Fruit fly (Drosophila melanogaster): ENCODE data around the gene ple.

ple gene

DNA sequence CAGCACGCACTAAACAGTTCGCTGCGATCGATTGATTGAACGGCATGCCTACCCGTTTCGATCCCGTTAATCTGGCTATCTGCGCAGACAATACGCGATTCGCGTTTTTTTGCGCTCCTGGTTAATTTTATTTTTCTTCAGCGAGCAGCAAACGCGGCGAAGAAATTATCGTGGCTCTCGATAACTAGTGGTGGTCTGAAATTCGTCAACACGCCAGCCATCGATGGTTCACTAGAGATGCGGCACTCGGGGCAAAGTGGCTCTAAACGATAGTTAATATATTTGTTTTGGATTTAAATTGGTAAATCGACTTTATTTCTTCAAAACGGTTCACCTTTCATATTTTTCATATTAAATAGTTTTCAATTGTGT is 23.6 kb upstream of the ple start, which contains the start of gene dikar:
Gene dikar (minus strand): TSS at position 191 of the 372 bp plus-strand sequence.
- TF ChIP-seq CG1620 (GFP tag; optimal IDR thresholded peaks at IDR 0.05) = peak; percentile 70
- TF ChIP-seq CG14711 (tag; optimal IDR thresholded peaks at IDR 0.05) = peak; percentile 11
- TF ChIP-seq CG5204 (GFP tag; optimal IDR thresholded peaks at IDR 0.05) = peak; percentile 75
- no peak for TF ChIP-seq CG33017 (tag; optimal IDR thresholded peaks at IDR 0.05)
- TF ChIP-seq cic (GFP tag; optimal IDR thresholded peaks at IDR 0.05) = no peak
- TF ChIP-seq bab1 (GFP tag; optimal IDR thresholded peaks at IDR 0.05) = peak; percentile 52
- TF ChIP-seq toe (GFP tag; optimal IDR thresholded peaks at IDR 0.05) = peak; percentile 67
- peak; percentile 42 for TF ChIP-seq CG7101 (tag; optimal IDR thresholded peaks at IDR 0.05)
- peak; percentile 58 for TF ChIP-seq Hr96 (GFP tag; optimal IDR thresholded peaks at IDR 0.05)
- TF ChIP-seq CG11617 (GFP tag; optimal IDR thresholded peaks at IDR 0.05) = no peak
- no peak for TF ChIP-seq Crg-1 (GFP tag; optimal IDR thresholded peaks at IDR 0.05)
- TF ChIP-seq kay (GFP tag; ENCODE audit: borderline replicate concordance) = no peak
- peak; percentile 27 for TF ChIP-seq CG7045 (GFP tag; optimal IDR thresholded peaks at IDR 0.05)
- peak; percentile 14 for TF ChIP-seq ovo (GFP tag; optimal IDR thresholded peaks at IDR 0.05)

DNA sequence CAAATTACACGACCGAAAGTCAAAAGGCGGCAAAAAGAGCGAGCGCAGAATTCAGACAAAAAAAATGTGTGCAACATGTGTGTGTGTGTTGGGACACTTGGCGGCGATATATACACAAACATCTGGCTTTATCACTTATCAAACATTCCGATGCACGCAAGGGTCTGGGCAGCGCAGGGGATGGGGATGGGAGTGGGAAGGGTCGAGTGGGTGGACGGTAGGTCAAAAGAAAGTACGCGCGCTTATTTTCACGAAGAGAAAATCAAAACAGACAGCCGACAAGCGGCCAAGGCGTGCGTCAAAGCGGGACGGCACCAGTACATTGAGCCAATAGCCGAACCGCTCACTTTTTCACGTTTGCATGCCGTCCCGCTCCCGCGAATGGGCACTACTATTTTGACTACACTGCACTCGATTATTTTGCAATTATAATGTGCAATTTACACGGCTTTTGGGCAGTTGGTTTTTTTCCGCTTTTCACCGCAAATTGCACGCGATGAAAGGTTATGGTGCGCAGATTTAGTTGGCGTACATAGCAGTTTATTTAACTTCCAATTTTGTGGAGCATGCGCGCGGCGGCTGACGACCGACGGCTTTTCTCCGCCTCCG is 22.9 kb upstream of the ple start:
- TF ChIP-seq CG7045 (GFP tag; optimal IDR thresholded peaks at IDR 0.05) (peak; percentile 11), toe (GFP tag; optimal IDR thresholded peaks at IDR 0.05) (peak; percentile 35), Mnt (GFP tag; optimal IDR thresholded peaks at IDR 0.05) (peak; percentile 94), bab1 (GFP tag; optimal IDR thresholded peaks at IDR 0.05) (no peak), cnc (optimal IDR thresholded peaks at IDR 0.05) (no peak), cic (GFP tag; optimal IDR thresholded peaks at IDR 0.05) (peak; percentile 92), Clk (GFP tag; optimal IDR thresholded peaks at IDR 0.05) (peak; percentile 42), ovo (GFP tag; optimal IDR thresholded peaks at IDR 0.05) (peak; percentile 5), Hr96 (GFP tag; optimal IDR thresholded peaks at IDR 0.05) (no peak), kay (GFP tag; ENCODE audit: borderline replicate concordance) (no peak), CG33017 (tag; optimal IDR thresholded peaks at IDR 0.05) (peak; percentile 8), tj (GFP tag; optimal IDR thresholded peaks at IDR 0.05) (peak; percentile 40), CG11617 (GFP tag; optimal IDR thresholded peaks at IDR 0.05) (no peak), Crg-1 (GFP tag; optimal IDR thresholded peaks at IDR 0.05) (no peak), pad (GFP tag; optimal IDR thresholded peaks at IDR 0.05) (peak; percentile 88), CG14711 (tag; optimal IDR thresholded peaks at IDR 0.05) (no peak), CG5204 (GFP tag; optimal IDR thresholded peaks at IDR 0.05) (no peak), CG7101 (tag; optimal IDR thresholded peaks at IDR 0.05) (no peak), CG12768 (GFP tag; optimal IDR thresholded peaks at IDR 0.05) (no peak), CG1620 (GFP tag; optimal IDR thresholded peaks at IDR 0.05) (no peak)

DNA sequence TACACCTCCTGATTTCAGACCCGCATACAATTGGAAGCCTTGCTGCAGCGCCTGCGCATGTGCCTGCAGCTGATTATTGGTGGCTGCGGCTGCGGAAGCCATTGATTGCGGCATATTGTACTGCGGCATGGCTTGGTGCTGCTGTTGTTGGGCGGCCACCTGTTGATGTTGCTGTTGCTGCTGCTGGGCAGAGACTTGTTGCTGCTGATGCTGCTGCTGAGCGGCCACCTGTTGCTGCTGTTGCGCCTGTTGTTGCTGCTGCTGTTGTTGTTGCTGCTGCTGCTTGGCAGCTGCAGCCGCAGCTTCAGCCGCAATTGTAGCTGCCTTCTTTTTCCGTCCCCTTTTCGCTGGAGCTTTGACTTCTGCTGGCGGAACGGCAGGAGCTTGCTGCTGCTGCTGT is 11.8 kb upstream of the ple start:
- TF ChIP-seq bab1 (GFP tag; optimal IDR thresholded peaks at IDR 0.05) = no peak
- TF ChIP-seq CG11617 (GFP tag; optimal IDR thresholded peaks at IDR 0.05) = no peak
- TF ChIP-seq cic (GFP tag; optimal IDR thresholded peaks at IDR 0.05) = no peak
- TF ChIP-seq ovo (GFP tag; optimal IDR thresholded peaks at IDR 0.05) = no peak
- TF ChIP-seq Crg-1 (GFP tag; optimal IDR thresholded peaks at IDR 0.05) = no peak
- no peak for TF ChIP-seq CG12768 (GFP tag; optimal IDR thresholded peaks at IDR 0.05)
- TF ChIP-seq CG7101 (tag; optimal IDR thresholded peaks at IDR 0.05) = no peak
- no peak for TF ChIP-seq CG5204 (GFP tag; optimal IDR thresholded peaks at IDR 0.05)
- TF ChIP-seq CG14711 (tag; optimal IDR thresholded peaks at IDR 0.05) = no peak
- no peak for TF ChIP-seq Hr96 (GFP tag; optimal IDR thresholded peaks at IDR 0.05)
- TF ChIP-seq pad (GFP tag; optimal IDR thresholded peaks at IDR 0.05) = no peak
- no peak for TF ChIP-seq kay (GFP tag; ENCODE audit: borderline replicate concordance)
- no peak for TF ChIP-seq cnc (optimal IDR thresholded peaks at IDR 0.05)
- no peak for TF ChIP-seq tj (GFP tag; optimal IDR thresholded peaks at IDR 0.05)

DNA sequence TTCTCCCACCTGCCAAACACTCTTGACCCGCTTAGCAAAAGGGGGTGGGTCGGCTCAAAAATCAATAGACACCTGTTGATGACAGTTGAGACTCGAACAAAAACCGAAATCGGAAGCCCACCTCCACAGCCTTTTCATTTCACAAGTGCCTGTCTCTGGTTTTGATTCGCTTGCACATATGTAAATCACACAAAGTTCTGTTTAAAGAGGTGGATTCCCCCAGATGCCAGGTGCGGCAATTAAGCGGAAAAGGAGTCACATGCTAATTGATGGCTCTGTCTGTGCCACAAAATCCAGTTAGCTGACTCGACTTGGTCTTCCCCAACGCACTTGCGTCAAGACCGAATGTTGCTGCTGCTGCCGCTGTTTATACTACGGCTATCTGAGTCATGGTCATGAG is 5.2 kb upstream of the ple start:
- no peak for TF ChIP-seq CG7045 (GFP tag; optimal IDR thresholded peaks at IDR 0.05)

DNA sequence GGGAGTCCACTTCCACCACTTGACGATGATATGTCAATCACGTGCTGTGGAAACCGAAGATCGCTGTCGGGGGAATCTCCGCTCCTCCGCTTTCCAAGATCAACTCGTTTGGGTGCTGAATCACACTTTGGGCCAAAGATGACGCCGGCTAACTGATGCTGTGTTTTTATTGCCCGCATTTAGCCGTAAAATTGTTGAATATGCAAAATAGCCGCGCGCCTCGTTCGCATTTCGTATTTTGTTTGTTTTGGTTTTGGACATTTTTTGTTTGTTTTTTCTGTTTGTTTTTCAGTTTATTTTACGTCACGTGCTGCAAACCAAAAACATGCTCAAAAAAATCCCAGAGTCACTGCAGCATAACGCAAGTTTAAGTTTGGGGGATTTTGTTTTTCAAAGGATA is 4.0 kb upstream of the ple start:
- TF ChIP-seq CG7101 (tag; optimal IDR thresholded peaks at IDR 0.05) (no peak), tj (GFP tag; optimal IDR thresholded peaks at IDR 0.05) (peak; percentile 26)

DNA sequence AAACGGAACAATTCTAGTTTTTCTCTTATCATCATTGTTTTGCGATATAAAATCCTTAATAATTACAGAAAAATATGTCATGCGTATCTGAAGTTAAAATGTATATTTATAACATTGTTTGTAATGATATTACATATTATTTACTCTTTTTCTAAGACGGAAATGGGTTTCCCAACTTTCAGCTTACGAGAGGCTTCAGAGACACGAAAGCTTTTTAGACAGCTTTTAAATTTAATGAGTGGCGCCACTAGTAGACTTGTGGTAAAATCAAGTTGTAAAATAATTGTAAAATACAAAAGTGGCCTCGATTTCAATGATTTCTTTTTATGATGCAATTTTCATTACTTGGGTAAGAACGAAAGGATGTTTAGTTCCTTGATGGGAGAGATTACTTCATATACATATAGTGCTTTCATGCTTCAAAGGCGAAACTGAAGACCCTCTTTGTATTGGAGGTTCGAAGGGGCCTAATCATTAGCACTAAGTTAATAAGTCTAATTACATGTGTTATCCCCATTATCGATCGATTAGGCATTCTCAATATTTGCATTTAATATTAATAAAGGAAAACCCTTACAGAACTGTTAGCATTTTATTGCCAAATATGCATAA is 10.2 kb downstream of the ple start:
- TF ChIP-seq CG14711 (tag; optimal IDR thresholded peaks at IDR 0.05) = peak; percentile 33
- no peak for TF ChIP-seq cnc (optimal IDR thresholded peaks at IDR 0.05)
- peak; percentile 59 for TF ChIP-seq Hr96 (GFP tag; optimal IDR thresholded peaks at IDR 0.05)
- TF ChIP-seq CG5204 (GFP tag; optimal IDR thresholded peaks at IDR 0.05) = peak; percentile 47
- TF ChIP-seq Mnt (GFP tag; optimal IDR thresholded peaks at IDR 0.05) = peak; percentile 59
- TF ChIP-seq Clk (GFP tag; optimal IDR thresholded peaks at IDR 0.05) = peak; percentile 2
- peak; percentile 68 for TF ChIP-seq CG1620 (GFP tag; optimal IDR thresholded peaks at IDR 0.05)
- TF ChIP-seq Crg-1 (GFP tag; optimal IDR thresholded peaks at IDR 0.05) = peak; percentile 45
- peak; percentile 8 for TF ChIP-seq tj (GFP tag; optimal IDR thresholded peaks at IDR 0.05)
- TF ChIP-seq CG33017 (tag; optimal IDR thresholded peaks at IDR 0.05) = peak; percentile 78
- TF ChIP-seq kay (GFP tag; ENCODE audit: borderline replicate concordance) = peak; percentile 87
- peak; percentile 38 for TF ChIP-seq pad (GFP tag; optimal IDR thresholded peaks at IDR 0.05)
- peak; percentile 55 for TF ChIP-seq CG12768 (GFP tag; optimal IDR thresholded peaks at IDR 0.05)
- peak; percentile 80 for TF ChIP-seq toe (GFP tag; optimal IDR thresholded peaks at IDR 0.05)
- TF ChIP-seq ovo (GFP tag; optimal IDR thresholded peaks at IDR 0.05) = peak; percentile 54
- peak; percentile 85 for TF ChIP-seq bab1 (GFP tag; optimal IDR thresholded peaks at IDR 0.05)
- peak; percentile 82 for TF ChIP-seq CG7101 (tag; optimal IDR thresholded peaks at IDR 0.05)
- TF ChIP-seq cic (GFP tag; optimal IDR thresholded peaks at IDR 0.05) = no peak
- peak; percentile 84 for TF ChIP-seq CG7045 (GFP tag; optimal IDR thresholded peaks at IDR 0.05)
- TF ChIP-seq CG11617 (GFP tag; optimal IDR thresholded peaks at IDR 0.05) = peak; percentile 41

Data from whole organism, adult.